Fruit fly (Drosophila melanogaster) whole organism, embryonic: ENCODE measurements around the gene ninaB.
A peak's percentile ranks its signal among the peaks of the same experiment; 100 is the strongest.

Experiments used
- Adf1 ChIP-seq: fragments of 200-800 bp; sonication (Bioruptor generic); IDR thresholded peaks from 2 replicates; pipeline ENCODE4 v1.3.6; 2022; ENCODE audit warnings: missing biosample characterization, missing genetic modification characterization
- BtbVII ChIP-seq: fragments of 200-800 bp; sonication (Bioruptor generic); optimal IDR thresholded peaks from 3 replicates; lab custom pipeline; 2017; ENCODE audit warnings: missing biosample characterization, mild to moderate bottlenecking, missing genetic modification characterization
- CG10366 ChIP-seq: fragments of 200-800 bp; sonication (Bioruptor generic); IDR thresholded peaks from 2 replicates; pipeline ENCODE4 v1.3.6; 2022; ENCODE audit warnings: missing biosample characterization, missing genetic modification characterization
- CG10959 ChIP-seq: fragments of 200-800 bp; sonication (Bioruptor generic); IDR thresholded peaks from 2 replicates; pipeline ENCODE4 v1.3.6; 2022; ENCODE audit warnings: missing biosample characterization, missing genetic modification characterization
- CG11247 ChIP-seq: fragments of 200-800 bp; sonication (Bioruptor generic); IDR thresholded peaks from 2 replicates; pipeline ENCODE4 v1.3.6; 2022; ENCODE audit warnings: missing biosample characterization, missing genetic modification characterization
- CG11696 ChIP-seq: fragments of 200-800 bp; sonication (Bioruptor generic); IDR thresholded peaks from 2 replicates; pipeline ENCODE4 v1.3.6; 2022; ENCODE audit warnings: missing biosample characterization, missing genetic modification characterization
- CG14014 ChIP-seq: fragments of 200-800 bp; sonication (Bioruptor generic); IDR thresholded peaks from 2 replicates; pipeline ENCODE4 v1.3.6; 2022; ENCODE audit warnings: missing biosample characterization, missing genetic modification characterization
- CG15073 ChIP-seq: fragments of 200-800 bp; sonication (Bioruptor generic); optimal IDR thresholded peaks from 2 replicates; lab custom pipeline; 2016; ENCODE audit warnings: missing biosample characterization, missing genetic modification characterization
- CG16815 ChIP-seq: fragments of 200-800 bp; sonication (Bioruptor generic); optimal IDR thresholded peaks from 3 replicates; lab custom pipeline; 2017; ENCODE audit warnings: missing biosample characterization, mild to moderate bottlenecking, missing genetic modification characterization
- CG1792 ChIP-seq: fragments of 200-800 bp; sonication (Bioruptor generic); optimal IDR thresholded peaks from 2 replicates; lab custom pipeline; 2016; ENCODE audit warnings: missing biosample characterization, missing genetic modification characterization
- CG1832 ChIP-seq: fragments of 200-800 bp; sonication (Bioruptor generic); optimal IDR thresholded peaks from 2 replicates; lab custom pipeline; 2017; ENCODE audit warnings: missing biosample characterization, mild to moderate bottlenecking, missing genetic modification characterization, inconsistent platforms
- CG2889 ChIP-seq: fragments of 200-800 bp; sonication (Bioruptor generic); IDR thresholded peaks from 3 replicates; pipeline ENCODE4 v1.3.6; 2022; ENCODE audit warnings: missing biosample characterization, missing genetic modification characterization
- CG31365 ChIP-seq: fragments of 200-800 bp; sonication (Bioruptor generic); optimal IDR thresholded peaks from 2 replicates; lab custom pipeline; 2018; ENCODE audit warnings: missing biosample characterization, mild to moderate bottlenecking, missing genetic modification characterization
- CG4328 ChIP-seq: fragments of 200-800 bp; sonication (Bioruptor generic); optimal IDR thresholded peaks from 3 replicates; lab custom pipeline; 2017; ENCODE audit warnings: missing biosample characterization, missing genetic modification reagents, missing genetic modification characterization
- CG4360 ChIP-seq: fragments of 200-800 bp; sonication (Bioruptor generic); IDR thresholded peaks from 2 replicates; pipeline ENCODE4 v1.3.6; 2022; ENCODE audit warnings: missing biosample characterization, missing genetic modification characterization
- CG6791 ChIP-seq: fragments of 200-800 bp; sonication (Bioruptor generic); IDR thresholded peaks from 3 replicates; pipeline ENCODE4 v1.3.6; 2022; ENCODE audit warnings: missing biosample characterization, missing genetic modification characterization; ENCODE audit not compliant: partially characterized antibody
- CG7357 ChIP-seq: fragments of 200-800 bp; sonication (Bioruptor generic); IDR thresholded peaks from 3 replicates; pipeline ENCODE4 v1.3.6; 2022; ENCODE audit warnings: missing biosample characterization, missing genetic modification characterization
- CG7372 ChIP-seq: fragments of 200-800 bp; sonication (Bioruptor generic); IDR thresholded peaks from 2 replicates; pipeline ENCODE4 v1.3.6; 2022; ENCODE audit warnings: missing biosample characterization, missing genetic modification characterization
- CG7556 ChIP-seq: fragments of 200-800 bp; sonication (Bioruptor generic); optimal IDR thresholded peaks from 2 replicates; lab custom pipeline; 2017; ENCODE audit warnings: missing biosample characterization, mild to moderate bottlenecking, missing genetic modification characterization
- CG7963 ChIP-seq: fragments of 200-800 bp; sonication (Bioruptor generic); IDR thresholded peaks from 3 replicates; pipeline ENCODE4 v1.3.6; 2022; ENCODE audit warnings: missing biosample characterization, missing genetic modification characterization; ENCODE audit not compliant: partially characterized antibody
- CkIIα-i1 ChIP-seq: fragments of 200-800 bp; sonication (Bioruptor generic); IDR thresholded peaks from 2 replicates; pipeline ENCODE4 v1.3.6; 2022; ENCODE audit warnings: missing biosample characterization, missing genetic modification characterization
- HmgD ChIP-seq: fragments of 200-800 bp; sonication (Bioruptor generic); optimal IDR thresholded peaks from 3 replicates; lab custom pipeline; 2016; ENCODE audit warnings: missing biosample characterization, missing genetic modification characterization
- Hmr ChIP-seq: fragments of 200-800 bp; sonication (Bioruptor generic); optimal IDR thresholded peaks from 3 replicates; lab custom pipeline; 2017; ENCODE audit warnings: mild to moderate bottlenecking, missing biosample characterization, missing genetic modification reagents, missing genetic modification characterization
- Hmx ChIP-seq: fragments of 200-800 bp; sonication (Bioruptor generic); optimal IDR thresholded peaks from 2 replicates; lab custom pipeline; 2016; ENCODE audit warnings: missing biosample characterization, missing genetic modification characterization
- MESR4 ChIP-seq: fragments of 200-800 bp; sonication (Bioruptor generic); optimal IDR thresholded peaks from 2 replicates; lab custom pipeline; 2018; ENCODE audit warnings: missing biosample characterization, mild to moderate bottlenecking, missing genetic modification characterization, moderate library complexity
- Nf-YA ChIP-seq: fragments of 200-800 bp; sonication (Bioruptor generic); IDR thresholded peaks from 2 replicates; pipeline ENCODE4 v1.3.6; 2022; ENCODE audit warnings: missing biosample characterization, missing genetic modification characterization
- Pdp1 ChIP-seq, 2 experiments: fragments of 200-800 bp; sonication (Bioruptor generic); optimal IDR thresholded peaks; 3 replicates each; lab custom pipeline; 2016; ENCODE audit warnings: missing biosample characterization in 2 of 2, missing genetic modification characterization in 2 of 2, mild to moderate bottlenecking in 1 of 2, moderate library complexity in 1 of 2
- Scr ChIP-seq: fragments of 200-800 bp; sonication (Bioruptor generic); IDR thresholded peaks from 2 replicates; pipeline ENCODE4 v1.3.6; 2022; ENCODE audit warnings: missing biosample characterization, missing genetic modification characterization; ENCODE audit not compliant: partially characterized antibody
- Trl ChIP-seq, 3 experiments: fragments of >200 bp in 2 of 3; fragments of 200-800 bp in 1 of 3; sonication (Bioruptor generic) in 1 of 3; optimal IDR thresholded peaks; 2 replicates in 1 of 3; 3 replicates in 2 of 3; lab custom pipeline; 2016 to 2017; ENCODE audit warnings: missing biosample characterization in 1 of 3, missing genetic modification characterization in 1 of 3
- Usf ChIP-seq: fragments of 200-800 bp; sonication (Bioruptor generic); optimal IDR thresholded peaks from 2 replicates; lab custom pipeline; 2017; ENCODE audit warnings: missing genotype, missing biosample characterization, missing genetic modification characterization
- amos ChIP-seq: fragments of 200-800 bp; sonication (Bioruptor generic); IDR thresholded peaks from 2 replicates; pipeline ENCODE4 v1.3.6; 2022; ENCODE audit warnings: missing biosample characterization, missing genetic modification characterization; ENCODE audit not compliant: partially characterized antibody
- bab2 ChIP-seq: fragments of 200-800 bp; sonication (Bioruptor generic); optimal IDR thresholded peaks from 2 replicates; lab custom pipeline; 2016; ENCODE audit warnings: missing biosample characterization, missing genetic modification characterization
- bcd ChIP-seq: fragments of 200-800 bp; sonication (Bioruptor generic); optimal IDR thresholded peaks from 2 replicates; lab custom pipeline; 2017; ENCODE audit warnings: missing biosample characterization, mild to moderate bottlenecking, missing genetic modification characterization
- caup ChIP-seq: fragments of 200-800 bp; sonication (Bioruptor generic); optimal IDR thresholded peaks from 3 replicates; lab custom pipeline; 2017; ENCODE audit warnings: missing biosample characterization, mild to moderate bottlenecking, missing genetic modification characterization, moderate library complexity; ENCODE audit not compliant: severe bottlenecking
- dimm ChIP-seq: fragments of 200-800 bp; sonication (Bioruptor generic); IDR thresholded peaks from 2 replicates; pipeline ENCODE4 v1.3.6; 2022; ENCODE audit warnings: missing biosample characterization, missing genetic modification characterization
- ems ChIP-seq: fragments of 200-800 bp; sonication (Bioruptor generic); optimal IDR thresholded peaks from 3 replicates; lab custom pipeline; 2016; ENCODE audit warnings: missing biosample characterization, missing genetic modification characterization
- gt ChIP-seq: fragments of 200-800 bp; sonication (Bioruptor generic); IDR thresholded peaks from 2 replicates; pipeline ENCODE4 v1.3.6; 2022; ENCODE audit warnings: missing biosample characterization, missing genetic modification characterization
- jing ChIP-seq: fragments of 200-800 bp; sonication (Bioruptor generic); optimal IDR thresholded peaks from 2 replicates; lab custom pipeline; 2018; ENCODE audit warnings: missing biosample characterization, mild to moderate bottlenecking, missing genetic modification characterization
- lmd ChIP-seq: fragments of 200-800 bp; sonication (Bioruptor generic); IDR thresholded peaks from 2 replicates; pipeline ENCODE4 v1.3.6; 2022; ENCODE audit warnings: missing biosample characterization, missing genetic modification characterization
- nmo ChIP-seq: fragments of 200-800 bp; sonication (Bioruptor generic); optimal IDR thresholded peaks from 2 replicates; lab custom pipeline; 2018; ENCODE audit warnings: missing biosample characterization, mild to moderate bottlenecking, missing genetic modification characterization, moderate library complexity
- prd ChIP-seq, 3 experiments: fragments of >200 bp in 2 of 3; fragments of 200-800 bp in 1 of 3; sonication (Bioruptor generic) in 1 of 3; optimal IDR thresholded peaks in 2 of 3; IDR thresholded peaks in 1 of 3; 2 replicates in 2 of 3; 3 replicates in 1 of 3; pipeline versions ENCODE4 v1.3.6 to Lab custom; 2017 to 2022; ENCODE audit warnings: missing biosample characterization in 1 of 3, missing genetic modification characterization in 1 of 3
- row ChIP-seq: fragments of 200-800 bp; sonication (Bioruptor generic); IDR thresholded peaks from 3 replicates; pipeline ENCODE4 v1.3.6; 2022; ENCODE audit warnings: missing biosample characterization, missing genetic modification characterization
- sc ChIP-seq, 3 experiments: fragments of >200 bp in 2 of 3; fragments of 200-800 bp in 1 of 3; sonication (Bioruptor generic) in 1 of 3; optimal IDR thresholded peaks; 2 replicates in 2 of 3; 3 replicates in 1 of 3; lab custom pipeline; 2017; ENCODE audit warnings: mild to moderate bottlenecking in 1 of 3, missing biosample characterization in 1 of 3, missing genetic modification characterization in 1 of 3, missing genetic modification reagents in 1 of 3
- sens ChIP-seq: fragments of 200-800 bp; sonication (Bioruptor generic); peaks from one replicate; lab custom pipeline; 2016; ENCODE audit warnings: missing biosample characterization, missing genetic modification characterization
- slbo ChIP-seq: fragments of 200-800 bp; sonication (Bioruptor generic); IDR thresholded peaks from 2 replicates; pipeline ENCODE4 v1.3.6; 2022; ENCODE audit warnings: missing biosample characterization, missing genetic modification characterization
- sob ChIP-seq: fragments of 200-800 bp; sonication (Bioruptor generic); IDR thresholded peaks from 2 replicates; pipeline ENCODE4 v1.3.6; 2022; ENCODE audit warnings: missing biosample characterization, missing genetic modification characterization
- vfl ChIP-seq: fragments of 200-800 bp; sonication (Bioruptor generic); optimal IDR thresholded peaks from 2 replicates; lab custom pipeline; 2016; ENCODE audit warnings: missing biosample characterization, missing genetic modification characterization
- zen2 ChIP-seq: fragments of 200-800 bp; sonication (Bioruptor generic); IDR thresholded peaks from 3 replicates; pipeline ENCODE4 v1.3.6; 2022; ENCODE audit warnings: missing biosample characterization, missing genetic modification characterization; ENCODE audit not compliant: partially characterized antibody
- zfh1 ChIP-seq: fragments of 200-800 bp; sonication (Bioruptor generic); IDR thresholded peaks from 3 replicates; pipeline ENCODE4 v1.3.6; 2022; ENCODE audit warnings: missing biosample characterization, missing genetic modification characterization

Gene ninaB

DNA sequence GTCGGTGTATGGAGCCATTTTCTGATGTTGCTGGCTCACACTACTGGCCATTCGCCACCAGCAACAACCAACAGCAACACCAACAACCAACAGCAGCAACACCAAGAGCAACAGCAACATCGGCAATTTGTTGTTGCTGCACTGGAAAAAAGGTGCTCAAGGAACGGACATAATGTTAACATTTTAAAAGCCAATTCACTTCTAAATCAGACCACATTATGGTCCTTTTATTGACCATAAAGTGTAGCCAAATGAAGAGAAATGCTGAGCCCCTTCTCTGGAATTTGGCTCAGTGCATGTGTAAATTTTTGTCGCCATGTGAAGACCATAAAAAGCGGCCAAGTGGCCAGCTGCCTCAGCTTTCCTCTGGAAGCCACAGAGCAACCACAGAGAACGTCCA is 16.5 kb downstream of the ninaB start (continued):
- TF ChIP-seq row (GFP tag; lab: Robert Waterston, UW) (peak; percentile 46; the same call in 2 of the 3 replicates), CG1832 (GFP tag; lab: Kevin White, UChicago) (no peak), CG11247 (GFP tag; lab: Robert Waterston, UW) (no peak), Hmr (GFP tag; lab: Kevin White, UChicago) (no peak), sob (GFP tag; lab: Robert Waterston, UW) (no peak), jing (GFP tag; lab: Kevin White, UChicago) (no peak), dimm (0 out of 2 replicates have a peak, but pooled peaks have one; percentile 12), slbo (peak; percentile 29; the same call in 1 of the 2 replicates), CG10959 (0 out of 2 replicates have a peak, but pooled peaks have one; percentile 15), BtbVII (no peak), CG15073 (GFP tag; lab: Kevin White, UChicago) (no peak), nmo (GFP tag; lab: Kevin White, UChicago) (peak; percentile 75), CG7372 (GFP tag; lab: Robert Waterston, UW) (0 out of 2 replicates have a peak, but pooled peaks have one; percentile 29), gt (GFP tag; lab: Robert Waterston, UW) (peak; percentile 27; the same call in 1 of the 2 replicates), caup (no peak), sc (optimal IDR thresholded peaks at IDR 0.05; lab: Kevin White, UChicago) (no peak), sc (GFP tag; optimal IDR thresholded peaks at IDR 0.05; lab: Kevin White, UChicago) (no peak), Usf (no peak), CG16815 (no peak), prd (optimal IDR thresholded peaks at IDR 0.05; lab: Kevin White, UChicago) (no peak), prd (GFP tag; IDR thresholded peaks at IDR 0.05; lab: Robert Waterston, UW) (peak; percentile 60; the same call in 2 of the 3 replicates), CkIIα-i1 (GFP tag; lab: Robert Waterston, UW) (no peak), CG4360 (GFP tag; lab: Robert Waterston, UW) (no peak), sens (GFP tag; lab: Kevin White, UChicago) (peak; percentile 77), CG10366 (GFP tag; lab: Robert Waterston, UW) (peak; percentile 60), CG4328 (GFP tag; lab: Kevin White, UChicago) (no peak), CG2889 (GFP tag; lab: Robert Waterston, UW) (no peak), CG6791 (no peak), MESR4 (GFP tag; lab: Kevin White, UChicago) (no peak), ems (GFP tag; lab: Kevin White, UChicago) (no peak), Nf-YA (GFP tag; lab: Robert Waterston, UW) (peak; percentile 46; the same call in 1 of the 2 replicates), amos (no peak), Scr (GFP tag; lab: Robert Waterston, UW) (no peak), bcd (no peak), bab2 (GFP tag; lab: Kevin White, UChicago) (peak; percentile 74), CG31365 (tag; lab: Kevin White, UChicago) (no peak), Adf1 (GFP tag; lab: Robert Waterston, UW) (no peak), Pdp1 (GFP tag; optimal IDR thresholded peaks at IDR 0.05; lab: Kevin White, UChicago) (peak; percentile 12 to 64), CG7963 (no peak), HmgD (no peak), Trl (optimal IDR thresholded peaks at IDR 0.05; lab: Kevin White, UChicago) (no peak), Trl (GFP tag; optimal IDR thresholded peaks at IDR 0.05; lab: Kevin White, UChicago) (peak; percentile 3), CG1792 (GFP tag; lab: Kevin White, UChicago) (no peak), CG14014 (GFP tag; lab: Robert Waterston, UW) (peak; percentile 31; the same call in 1 of the 2 replicates), zen2 (GFP tag; lab: Robert Waterston, UW) (no peak), CG7357 (GFP tag; lab: Robert Waterston, UW) (no peak), lmd (GFP tag; lab: Robert Waterston, UW) (peak; percentile 34; the same call in 1 of the 2 replicates), zfh1 (peak; percentile 18; the same call in 1 of the 3 replicates), CG7556 (GFP tag; lab: Kevin White, UChicago) (peak; percentile 27), Hmx (GFP tag; lab: Kevin White, UChicago) (no peak), CG11696 (no peak), vfl (GFP tag; lab: Kevin White, UChicago) (no peak)
